Fruit fly (Drosophila melanogaster) whole organism, embryonic: Measurements from ENCODE around the gene Actn.
A peak's percentile ranks its signal among the peaks of the same experiment; 100 is the strongest.

Source experiments
- Abd-B ChIP-seq: fragments of 200-800 bp; sonication (Bioruptor generic); optimal IDR thresholded peaks from 2 replicates; lab custom pipeline; 2018; ENCODE audit warnings: missing biosample characterization, mild to moderate bottlenecking, missing genetic modification characterization, moderate library complexity
- Ada2b ChIP-seq: fragments of 200-800 bp; sonication (Bioruptor generic); IDR thresholded peaks from 2 replicates; pipeline ENCODE4 v1.3.6; 2022; ENCODE audit warnings: missing biosample characterization, missing genetic modification characterization
- CG10209 ChIP-seq: fragments of 200-800 bp; sonication (Bioruptor generic); optimal IDR thresholded peaks from 3 replicates; lab custom pipeline; 2017; ENCODE audit warnings: missing biosample characterization, mild to moderate bottlenecking, missing genetic modification characterization, missing genetic modification reagents
- CG10462 ChIP-seq: fragments of 200-800 bp; sonication (Bioruptor generic); optimal IDR thresholded peaks from 2 replicates; lab custom pipeline; 2016; ENCODE audit warnings: missing biosample characterization, missing genetic modification characterization
- CG12659 ChIP-seq: fragments of 200-800 bp; sonication (Bioruptor generic); optimal IDR thresholded peaks from 3 replicates; lab custom pipeline; 2017; ENCODE audit warnings: mild to moderate bottlenecking, missing biosample characterization, missing genetic modification reagents, missing genetic modification characterization
- CG16815 ChIP-seq: fragments of 200-800 bp; sonication (Bioruptor generic); optimal IDR thresholded peaks from 3 replicates; lab custom pipeline; 2017; ENCODE audit warnings: missing biosample characterization, mild to moderate bottlenecking, missing genetic modification characterization
- CG17568 ChIP-seq: fragments of 200-800 bp; sonication (Bioruptor generic); optimal IDR thresholded peaks from 2 replicates; lab custom pipeline; 2018; ENCODE audit warnings: missing biosample characterization, mild to moderate bottlenecking, missing genetic modification characterization, moderate library complexity
- CG18476 ChIP-seq: fragments of 200-800 bp; sonication (Bioruptor generic); optimal IDR thresholded peaks from 2 replicates; lab custom pipeline; 2016; ENCODE audit warnings: missing biosample characterization, mild to moderate bottlenecking, missing genetic modification characterization
- CG33557 ChIP-seq: fragments of 200-800 bp; sonication (Bioruptor generic); optimal IDR thresholded peaks from 2 replicates; lab custom pipeline; 2019; ENCODE audit warnings: missing biosample characterization, mild to moderate bottlenecking, missing genetic modification characterization, moderate library complexity
- CG34224 ChIP-seq: fragments of 200-800 bp; sonication (Bioruptor generic); IDR thresholded peaks from 3 replicates; pipeline ENCODE4 v1.3.6; 2022; ENCODE audit warnings: missing biosample characterization, missing genetic modification characterization; ENCODE audit not compliant: partially characterized antibody
- CG3838 ChIP-seq: fragments of 200-800 bp; sonication (Bioruptor generic); optimal IDR thresholded peaks from 3 replicates; lab custom pipeline; 2016; ENCODE audit warnings: missing biosample characterization, missing genetic modification characterization
- CG4820 ChIP-seq: fragments of 200-800 bp; sonication (Bioruptor generic); optimal IDR thresholded peaks from 3 replicates; lab custom pipeline; 2016; ENCODE audit warnings: missing biosample characterization, missing genetic modification characterization
- CG6654 ChIP-seq: fragments of 200-800 bp; sonication (Bioruptor generic); optimal IDR thresholded peaks from 2 replicates; lab custom pipeline; 2017; ENCODE audit warnings: missing biosample characterization, mild to moderate bottlenecking, missing genetic modification characterization
- CG7987 ChIP-seq: fragments of 200-800 bp; sonication (Bioruptor generic); optimal IDR thresholded peaks from 2 replicates; lab custom pipeline; 2018; ENCODE audit warnings: missing biosample characterization, mild to moderate bottlenecking, missing genetic modification characterization, moderate library complexity
- CG8765 ChIP-seq: fragments of 200-800 bp; sonication (Bioruptor generic); IDR thresholded peaks from 2 replicates; pipeline ENCODE4 v1.3.6; 2022; ENCODE audit warnings: missing biosample characterization, missing genetic modification characterization
- CrebB ChIP-seq: fragments of 200-800 bp; sonication (Bioruptor generic); optimal IDR thresholded peaks from 3 replicates; lab custom pipeline; 2018; ENCODE audit warnings: missing biosample characterization, mild to moderate bottlenecking, missing genetic modification characterization
- D19B ChIP-seq: fragments of 200-800 bp; sonication (Bioruptor generic); optimal IDR thresholded peaks from 2 replicates; lab custom pipeline; 2017; ENCODE audit warnings: missing biosample characterization, mild to moderate bottlenecking, missing genetic modification characterization
- Dll ChIP-seq: fragments of 200-800 bp; sonication (Bioruptor generic); IDR thresholded peaks from 4 replicates; pipeline ENCODE4 v1.3.6; 2022; ENCODE audit warnings: missing biosample characterization, missing genetic modification characterization; ENCODE audit not compliant: partially characterized antibody
- E2f2 ChIP-seq: fragments of 200-800 bp; sonication (Bioruptor generic); IDR thresholded peaks from 2 replicates; pipeline ENCODE4 v1.3.6; 2022; ENCODE audit warnings: missing biosample characterization, missing genetic modification characterization
- ERR ChIP-seq: fragments of 200-800 bp; sonication (Bioruptor generic); optimal IDR thresholded peaks from 2 replicates; lab custom pipeline; 2016; ENCODE audit warnings: missing biosample characterization, missing genetic modification characterization
- Ets65A ChIP-seq: fragments of 200-800 bp; sonication (Bioruptor generic); peaks from one replicate; lab custom pipeline; 2016; ENCODE audit warnings: missing biosample characterization, missing genetic modification characterization
- HLH54F ChIP-seq: fragments of 200-800 bp; sonication (Bioruptor generic); optimal IDR thresholded peaks from 3 replicates; lab custom pipeline; 2016; ENCODE audit warnings: missing biosample characterization, missing genetic modification characterization
- Hr3 ChIP-seq: fragments of 200-800 bp; sonication (Bioruptor generic); optimal IDR thresholded peaks from 3 replicates; lab custom pipeline; 2016; ENCODE audit warnings: missing biosample characterization, missing genetic modification characterization
- MESR4 ChIP-seq: fragments of 200-800 bp; sonication (Bioruptor generic); optimal IDR thresholded peaks from 2 replicates; lab custom pipeline; 2018; ENCODE audit warnings: missing biosample characterization, mild to moderate bottlenecking, missing genetic modification characterization, moderate library complexity
- MTF-1 ChIP-seq: fragments of 200-800 bp; sonication (Bioruptor generic); optimal IDR thresholded peaks from 2 replicates; lab custom pipeline; 2018; ENCODE audit warnings: missing biosample characterization, mild to moderate bottlenecking, missing genetic modification characterization, borderline replicate concordance
- Max ChIP-seq: fragments of 200-800 bp; sonication (Bioruptor generic); optimal IDR thresholded peaks from 2 replicates; lab custom pipeline; 2016; ENCODE audit warnings: missing biosample characterization, mild to moderate bottlenecking, missing genetic modification characterization
- Neu2 ChIP-seq: fragments of 200-800 bp; sonication (Bioruptor generic); optimal IDR thresholded peaks from 3 replicates; lab custom pipeline; 2016; ENCODE audit warnings: missing biosample characterization, missing genetic modification characterization, borderline replicate concordance
- Sry-β ChIP-seq: fragments of 200-800 bp; sonication (Bioruptor generic); optimal IDR thresholded peaks from 2 replicates; lab custom pipeline; 2018; ENCODE audit warnings: missing biosample characterization, mild to moderate bottlenecking, missing genetic modification characterization, moderate library complexity
- abd-A ChIP-seq: fragments of 200-800 bp; sonication (Bioruptor generic); optimal IDR thresholded peaks from 3 replicates; lab custom pipeline; 2019; ENCODE audit warnings: missing biosample characterization, mild to moderate bottlenecking, missing genetic modification characterization, moderate library complexity
- az2 ChIP-seq: fragments of 200-800 bp; sonication (Bioruptor generic); optimal IDR thresholded peaks from 3 replicates; lab custom pipeline; 2016; ENCODE audit warnings: missing biosample characterization, missing genetic modification characterization
- bowl ChIP-seq: fragments of 200-800 bp; sonication (Bioruptor generic); IDR thresholded peaks from 2 replicates; pipeline ENCODE4 v1.3.6; 2022; ENCODE audit warnings: missing biosample characterization, missing genetic modification characterization
- cas ChIP-seq: fragments of 200-800 bp; sonication (Bioruptor generic); IDR thresholded peaks from 2 replicates; pipeline ENCODE4 v1.3.6; 2022; ENCODE audit warnings: missing biosample characterization, missing genetic modification characterization
- chm ChIP-seq: fragments of 200-800 bp; sonication (Bioruptor generic); IDR thresholded peaks from 2 replicates; pipeline ENCODE4 v1.3.6; 2022; ENCODE audit warnings: missing biosample characterization, missing genetic modification characterization
- eve ChIP-seq, 2 experiments: fragments of >200 bp; optimal IDR thresholded peaks; 2 replicates each; lab custom pipeline; 2017; ENCODE audit warnings: missing biosample characterization in 2 of 2, missing genetic modification characterization in 2 of 2
- ewg ChIP-seq: fragments of 200-800 bp; sonication (Bioruptor generic); optimal IDR thresholded peaks from 3 replicates; lab custom pipeline; 2017; ENCODE audit warnings: mild to moderate bottlenecking, missing biosample characterization, missing genetic modification reagents, missing genetic modification characterization
- fd3F ChIP-seq: fragments of 200-800 bp; sonication (Bioruptor generic); optimal IDR thresholded peaks from 2 replicates; lab custom pipeline; 2018; ENCODE audit warnings: missing biosample characterization, mild to moderate bottlenecking, missing genetic modification characterization, moderate library complexity
- her ChIP-seq: fragments of 200-800 bp; sonication (Bioruptor generic); optimal IDR thresholded peaks from 2 replicates; lab custom pipeline; 2016; ENCODE audit warnings: missing biosample characterization, missing genetic modification characterization
- inv ChIP-seq: fragments of 200-800 bp; sonication (Bioruptor generic); IDR thresholded peaks from 2 replicates; pipeline ENCODE4 v1.3.6; 2022; ENCODE audit warnings: missing biosample characterization, missing genetic modification characterization; ENCODE audit not compliant: partially characterized antibody
- mirr ChIP-seq: fragments of 200-800 bp; sonication (Bioruptor generic); optimal IDR thresholded peaks from 3 replicates; lab custom pipeline; 2018; ENCODE audit warnings: missing biosample characterization, mild to moderate bottlenecking, missing genetic modification characterization
- pan ChIP-seq, 4 experiments: fragments of >200 bp in 3 of 4; fragments of 200-800 bp in 1 of 4; sonication (Bioruptor generic) in 1 of 4; optimal IDR thresholded peaks in 3 of 4; IDR thresholded peaks in 1 of 4; 2 replicates each; pipeline versions ENCODE4 v1.3.6 to Lab custom; 2017 to 2022; ENCODE audit warnings: missing biosample characterization in 2 of 4, missing genetic modification characterization in 2 of 4, mixed read lengths in 1 of 4
- psq ChIP-seq: fragments of 200-800 bp; sonication (Bioruptor generic); optimal IDR thresholded peaks from 2 replicates; lab custom pipeline; 2017; ENCODE audit warnings: missing biosample characterization, missing genetic modification characterization
- sc ChIP-seq, 3 experiments: fragments of >200 bp in 2 of 3; fragments of 200-800 bp in 1 of 3; sonication (Bioruptor generic) in 1 of 3; optimal IDR thresholded peaks; 2 replicates in 2 of 3; 3 replicates in 1 of 3; lab custom pipeline; 2017; ENCODE audit warnings: mild to moderate bottlenecking in 1 of 3, missing biosample characterization in 1 of 3, missing genetic modification characterization in 1 of 3, missing genetic modification reagents in 1 of 3
- sens-2 ChIP-seq: fragments of 200-800 bp; sonication (Bioruptor generic); IDR thresholded peaks from 2 replicates; pipeline ENCODE4 v1.3.6; 2022; ENCODE audit warnings: missing biosample characterization, missing genetic modification characterization
- so ChIP-seq: fragments of 200-800 bp; sonication (Bioruptor generic); IDR thresholded peaks from 3 replicates; pipeline ENCODE4 v1.3.6; 2022; ENCODE audit warnings: missing biosample characterization, missing genetic modification characterization
- stc ChIP-seq: fragments of 200-800 bp; sonication (Bioruptor generic); IDR thresholded peaks from 2 replicates; pipeline ENCODE4 v1.3.6; 2022; ENCODE audit warnings: missing biosample characterization, missing genetic modification characterization
- stwl ChIP-seq: fragments of 200-800 bp; sonication (Bioruptor generic); optimal IDR thresholded peaks from 3 replicates; lab custom pipeline; 2018; ENCODE audit warnings: missing biosample characterization, mild to moderate bottlenecking, missing genetic modification characterization, moderate library complexity
- toy ChIP-seq: fragments of 200-800 bp; sonication (Bioruptor generic); IDR thresholded peaks from 2 replicates; pipeline ENCODE4 v1.3.6; 2022; ENCODE audit warnings: missing biosample characterization, missing genetic modification characterization
- unc-4 ChIP-seq: fragments of 200-800 bp; sonication (Bioruptor generic); IDR thresholded peaks from 2 replicates; pipeline ENCODE4 v1.3.6; 2022; ENCODE audit warnings: missing biosample characterization, missing genetic modification characterization; ENCODE audit not compliant: partially characterized antibody
- vfl ChIP-seq: fragments of 200-800 bp; sonication (Bioruptor generic); optimal IDR thresholded peaks from 2 replicates; lab custom pipeline; 2016; ENCODE audit warnings: missing biosample characterization, missing genetic modification characterization

Gene Actn

DNA sequence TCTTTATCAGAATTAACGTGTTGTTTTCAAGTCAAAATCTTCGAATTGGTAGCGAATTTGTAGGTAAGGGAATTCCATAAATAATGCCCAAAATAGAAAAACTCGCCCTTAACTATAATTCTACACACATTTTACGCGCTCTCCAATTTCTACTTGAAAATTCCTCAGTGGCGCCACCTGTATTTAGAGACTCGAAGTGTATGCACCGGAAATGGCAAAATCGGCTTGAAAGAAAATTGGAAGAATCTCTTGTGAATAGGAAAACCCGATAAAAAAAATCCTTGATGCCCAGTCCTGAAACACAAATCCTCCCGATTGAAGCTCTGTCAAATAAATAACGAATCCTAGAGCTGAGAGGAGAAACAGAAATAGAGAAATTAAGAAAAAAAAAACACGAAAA is 36.3 kb downstream of the Actn start (continued):
- no peak for TF ChIP-seq cas (GFP tag; lab: Robert Waterston, UW)
- no peak for TF ChIP-seq bowl (GFP tag; lab: Robert Waterston, UW)
- peak; percentile 72 for TF ChIP-seq CG12659
- peak; percentile 42 for TF ChIP-seq fd3F (GFP tag; lab: Kevin White, UChicago)
- no peak for TF ChIP-seq inv (GFP tag; lab: Robert Waterston, UW)
- TF ChIP-seq CG6654 (GFP tag; lab: Kevin White, UChicago): peak; percentile 39
- peak; percentile 12 for TF ChIP-seq MESR4 (GFP tag; lab: Kevin White, UChicago)
- TF ChIP-seq Abd-B (GFP tag; lab: Kevin White, UChicago): no peak
- peak; percentile 28 for TF ChIP-seq Max (GFP tag; lab: Kevin White, UChicago)
- peak; percentile 55 for TF ChIP-seq CG33557 (GFP tag; lab: Kevin White, UChicago)
- no peak for TF ChIP-seq eve (GFP tag; optimal IDR thresholded peaks at IDR 0.05; lab: Kevin White, UChicago)
- TF ChIP-seq abd-A: no peak
- TF ChIP-seq CG7987 (GFP tag; lab: Kevin White, UChicago): peak; percentile 89
- TF ChIP-seq CrebB (tag; lab: Kevin White, UChicago): peak; percentile 61
- peak; percentile 59 for TF ChIP-seq ewg (GFP tag; lab: Kevin White, UChicago)
- TF ChIP-seq HLH54F: no peak
- TF ChIP-seq sens-2: no peak
- TF ChIP-seq D19B (GFP tag; lab: Kevin White, UChicago): peak; percentile 10
- TF ChIP-seq Dll (GFP tag; lab: Robert Waterston, UW): no peak
- TF ChIP-seq CG17568 (GFP tag; lab: Kevin White, UChicago): no peak
- TF ChIP-seq MTF-1 (GFP tag; lab: Kevin White, UChicago): peak; percentile 92
- TF ChIP-seq CG10462 (GFP tag; lab: Kevin White, UChicago): peak; percentile 41
- TF ChIP-seq CG10209: peak; percentile 54
- TF ChIP-seq CG3838: peak; percentile 7
- no peak for TF ChIP-seq unc-4 (GFP tag; lab: Robert Waterston, UW)
- peak; percentile 37; the same call in 1 of the 2 replicates for TF ChIP-seq Ada2b (GFP tag; lab: Robert Waterston, UW)
- no peak; the same call in 1 of the 2 replicates for TF ChIP-seq toy (GFP tag; lab: Robert Waterston, UW)
- peak; percentile 61 for TF ChIP-seq mirr
- TF ChIP-seq chm (GFP tag; lab: Robert Waterston, UW): peak; percentile 78
- TF ChIP-seq Neu2 (GFP tag; lab: Kevin White, UChicago): no peak
- peak; percentile 24 for TF ChIP-seq psq (GFP tag; lab: Kevin White, UChicago)
- TF ChIP-seq CG16815 (GFP tag; lab: Kevin White, UChicago): no peak
- TF ChIP-seq vfl (GFP tag; lab: Kevin White, UChicago): no peak
- TF ChIP-seq pan (optimal IDR thresholded peaks at IDR 0.05; lab: Kevin White, UChicago): no peak
- peak in 1 of 2 experiments; percentile 79 for TF ChIP-seq pan (GFP tag; optimal IDR thresholded peaks at IDR 0.05 in 1 of 2, IDR thresholded peaks at IDR 0.05 in 1 of 2)
- TF ChIP-seq stc (GFP tag; lab: Robert Waterston, UW): peak; percentile 60
- TF ChIP-seq CG4820 (GFP tag; lab: Kevin White, UChicago): peak; percentile 31
- peak; percentile 48; the same call in 1 of the 2 replicates for TF ChIP-seq E2f2 (GFP tag; lab: Robert Waterston, UW)
- TF ChIP-seq CG18476 (GFP tag; lab: Kevin White, UChicago): peak; percentile 0
- no peak for TF ChIP-seq sc (optimal IDR thresholded peaks at IDR 0.05; lab: Kevin White, UChicago)
- TF ChIP-seq sc (GFP tag; optimal IDR thresholded peaks at IDR 0.05; lab: Kevin White, UChicago): peak; percentile 64
- peak; percentile 48 for TF ChIP-seq az2 (GFP tag; lab: Kevin White, UChicago)
- TF ChIP-seq CG8765 (GFP tag; lab: Robert Waterston, UW): no peak
- peak; percentile 47 for TF ChIP-seq Sry-β
- peak; percentile 76 for TF ChIP-seq stwl
- peak; percentile 55; the same call in 2 of the 3 replicates for TF ChIP-seq so (GFP tag; lab: Robert Waterston, UW)
- peak; percentile 98 for TF ChIP-seq Ets65A (GFP tag; lab: Kevin White, UChicago)
- TF ChIP-seq CG34224: no peak
- TF ChIP-seq ERR (GFP tag; lab: Kevin White, UChicago): no peak
- TF ChIP-seq her (GFP tag; lab: Kevin White, UChicago): peak; percentile 74
- TF ChIP-seq Hr3: peak; percentile 7
